Fruit fly (Drosophila melanogaster) whole organism, embryonic: ENCODE measurements around the gene CG15431.

Experiments used
- Ada2b ChIP-seq: fragments of 200-800 bp; sonication (Bioruptor generic); IDR thresholded peaks from 2 replicates; pipeline ENCODE4 v1.3.6; 2022; ENCODE audit warnings: missing biosample characterization, missing genetic modification characterization
- Bteb2 ChIP-seq: fragments of 200-800 bp; sonication (Bioruptor generic); optimal IDR thresholded peaks from 2 replicates; lab custom pipeline; 2016; ENCODE audit warnings: missing biosample characterization, missing genetic modification characterization
- CG10543 ChIP-seq: fragments of 200-800 bp; sonication (Bioruptor generic); optimal IDR thresholded peaks from 3 replicates; lab custom pipeline; 2017; ENCODE audit warnings: missing biosample characterization, mild to moderate bottlenecking, missing genetic modification characterization, moderate library complexity
- CG11723 ChIP-seq: fragments of 200-800 bp; sonication (Bioruptor generic); optimal IDR thresholded peaks from 2 replicates; lab custom pipeline; 2017; ENCODE audit warnings: missing biosample characterization, mild to moderate bottlenecking, missing genetic modification characterization
- CG12942 ChIP-seq: fragments of 200-800 bp; sonication (Bioruptor generic); optimal IDR thresholded peaks from 3 replicates; lab custom pipeline; 2016; ENCODE audit warnings: missing biosample characterization, missing genetic modification characterization
- CG1529 ChIP-seq: fragments of 200-800 bp; sonication (Bioruptor generic); optimal IDR thresholded peaks from 3 replicates; lab custom pipeline; 2018; ENCODE audit warnings: missing biosample characterization, missing genetic modification characterization
- CG15479 ChIP-seq: fragments of 200-800 bp; sonication (Bioruptor generic); optimal IDR thresholded peaks from 3 replicates; lab custom pipeline; 2019; ENCODE audit warnings: missing biosample characterization, mild to moderate bottlenecking, missing genetic modification characterization, moderate library complexity
- CG15601 ChIP-seq: fragments of 200-800 bp; sonication (Bioruptor generic); optimal IDR thresholded peaks from 3 replicates; lab custom pipeline; 2019; ENCODE audit warnings: missing biosample characterization, mild to moderate bottlenecking, missing genetic modification characterization, moderate library complexity
- CG1603 ChIP-seq: fragments of 200-800 bp; sonication (Bioruptor generic); optimal IDR thresholded peaks from 2 replicates; lab custom pipeline; 2019; ENCODE audit warnings: missing biosample characterization, mild to moderate bottlenecking, missing genetic modification characterization, moderate library complexity
- CG17186 ChIP-seq: fragments of 200-800 bp; sonication (Bioruptor generic); optimal IDR thresholded peaks from 3 replicates; lab custom pipeline; 2017; ENCODE audit warnings: missing biosample characterization, missing genetic modification reagents, missing genetic modification characterization
- CG17829 ChIP-seq: fragments of 200-800 bp; optimal IDR thresholded peaks from 2 replicates; lab custom pipeline; 2019; ENCODE audit warnings: missing biosample characterization, mild to moderate bottlenecking, missing genetic modification characterization, moderate library complexity
- CG18262 ChIP-seq: fragments of 200-800 bp; optimal IDR thresholded peaks from 3 replicates; lab custom pipeline; 2019; ENCODE audit warnings: missing biosample characterization, mild to moderate bottlenecking, missing genetic modification characterization, moderate library complexity
- CG2202 ChIP-seq: fragments of 200-800 bp; sonication (Bioruptor generic); optimal IDR thresholded peaks from 2 replicates; lab custom pipeline; 2018; ENCODE audit warnings: missing biosample characterization, mild to moderate bottlenecking, missing genetic modification characterization
- CG2678 ChIP-seq: fragments of 200-800 bp; sonication (Bioruptor generic); optimal IDR thresholded peaks from 3 replicates; lab custom pipeline; 2019; ENCODE audit warnings: missing biosample characterization, mild to moderate bottlenecking, missing genetic modification characterization, moderate library complexity
- CG2889 ChIP-seq: fragments of 200-800 bp; sonication (Bioruptor generic); IDR thresholded peaks from 3 replicates; pipeline ENCODE4 v1.3.6; 2022; ENCODE audit warnings: missing biosample characterization, missing genetic modification characterization
- CG30403 ChIP-seq: fragments of 200-800 bp; sonication (Bioruptor generic); optimal IDR thresholded peaks from 3 replicates; lab custom pipeline; 2016; ENCODE audit warnings: missing biosample characterization, missing genetic modification characterization
- CG34224 ChIP-seq: fragments of 200-800 bp; sonication (Bioruptor generic); IDR thresholded peaks from 3 replicates; pipeline ENCODE4 v1.3.6; 2022; ENCODE audit warnings: missing biosample characterization, missing genetic modification characterization; ENCODE audit not compliant: partially characterized antibody
- CG4707 ChIP-seq: fragments of 200-800 bp; sonication (Bioruptor generic); optimal IDR thresholded peaks from 2 replicates; lab custom pipeline; 2018; ENCODE audit warnings: missing biosample characterization, mild to moderate bottlenecking, missing genetic modification characterization, moderate library complexity
- CG7987 ChIP-seq: fragments of 200-800 bp; sonication (Bioruptor generic); optimal IDR thresholded peaks from 2 replicates; lab custom pipeline; 2018; ENCODE audit warnings: missing biosample characterization, mild to moderate bottlenecking, missing genetic modification characterization, moderate library complexity
- Doc3 ChIP-seq: fragments of 200-800 bp; sonication (Bioruptor generic); IDR thresholded peaks from 3 replicates; pipeline ENCODE4 v1.3.6; 2022; ENCODE audit warnings: missing biosample characterization, missing genetic modification characterization; ENCODE audit not compliant: partially characterized antibody
- E2f2 ChIP-seq: fragments of 200-800 bp; sonication (Bioruptor generic); IDR thresholded peaks from 2 replicates; pipeline ENCODE4 v1.3.6; 2022; ENCODE audit warnings: missing biosample characterization, missing genetic modification characterization
- Hand ChIP-seq: fragments of 200-800 bp; sonication (Bioruptor generic); optimal IDR thresholded peaks from 2 replicates; lab custom pipeline; 2017; ENCODE audit warnings: mild to moderate bottlenecking, missing biosample characterization, missing genetic modification reagents, missing genetic modification characterization
- HmgZ ChIP-seq: fragments of 200-800 bp; sonication (Bioruptor generic); optimal IDR thresholded peaks from 2 replicates; lab custom pipeline; 2018; ENCODE audit warnings: missing biosample characterization, mild to moderate bottlenecking, missing genetic modification characterization
- Hmr ChIP-seq: fragments of 200-800 bp; sonication (Bioruptor generic); optimal IDR thresholded peaks from 3 replicates; lab custom pipeline; 2017; ENCODE audit warnings: mild to moderate bottlenecking, missing biosample characterization, missing genetic modification reagents, missing genetic modification characterization
- Lpt ChIP-seq: fragments of >200 bp; optimal IDR thresholded peaks from 2 replicates; lab custom pipeline; 2018; ENCODE audit warnings: missing biosample characterization, missing genetic modification characterization
- MBD-R2 ChIP-seq: fragments of 200-800 bp; sonication (Bioruptor generic); IDR thresholded peaks from 2 replicates; pipeline ENCODE4 v1.3.6; 2022; ENCODE audit warnings: missing biosample characterization, missing genetic modification characterization
- Mes4 ChIP-seq: fragments of 200-800 bp; sonication (Bioruptor generic); optimal IDR thresholded peaks from 2 replicates; lab custom pipeline; 2016; ENCODE audit warnings: missing biosample characterization, missing genetic modification characterization
- Oaz ChIP-seq: fragments of 200-800 bp; sonication (Bioruptor generic); IDR thresholded peaks from 2 replicates; pipeline ENCODE4 v1.3.6; 2022; ENCODE audit warnings: missing biosample characterization, missing genetic modification characterization
- Side ChIP-seq: fragments of 200-800 bp; sonication (Bioruptor generic); optimal IDR thresholded peaks from 2 replicates; lab custom pipeline; 2016; ENCODE audit warnings: missing biosample characterization, missing genetic modification characterization
- Sox100B ChIP-seq: fragments of 200-800 bp; sonication (Bioruptor generic); optimal IDR thresholded peaks from 3 replicates; lab custom pipeline; 2018; ENCODE audit warnings: missing biosample characterization, mild to moderate bottlenecking, missing genetic modification characterization
- amos ChIP-seq: fragments of 200-800 bp; sonication (Bioruptor generic); IDR thresholded peaks from 2 replicates; pipeline ENCODE4 v1.3.6; 2022; ENCODE audit warnings: missing biosample characterization, missing genetic modification characterization; ENCODE audit not compliant: partially characterized antibody
- ara ChIP-seq: fragments of 200-800 bp; sonication (Bioruptor generic); IDR thresholded peaks from 2 replicates; pipeline ENCODE4 v1.3.6; 2022; ENCODE audit warnings: missing biosample characterization, missing genetic modification characterization
- ato ChIP-seq: fragments of 200-800 bp; sonication (Bioruptor generic); IDR thresholded peaks from 2 replicates; pipeline ENCODE4 v1.3.6; 2022; ENCODE audit warnings: missing biosample characterization, missing genetic modification characterization; ENCODE audit not compliant: partially characterized antibody
- br ChIP-seq: fragments of >200 bp; optimal IDR thresholded peaks from 2 replicates; lab custom pipeline; 2017
- dmrt99B ChIP-seq: fragments of 200-800 bp; sonication (Bioruptor generic); optimal IDR thresholded peaks from 2 replicates; lab custom pipeline; 2018; ENCODE audit warnings: missing biosample characterization, mild to moderate bottlenecking, missing genetic modification characterization, moderate library complexity
- gem ChIP-seq: fragments of 200-800 bp; sonication (Bioruptor generic); optimal IDR thresholded peaks from 2 replicates; lab custom pipeline; 2019; ENCODE audit warnings: missing biosample characterization, mild to moderate bottlenecking, missing genetic modification characterization, moderate library complexity
- jing ChIP-seq: fragments of 200-800 bp; sonication (Bioruptor generic); optimal IDR thresholded peaks from 2 replicates; lab custom pipeline; 2018; ENCODE audit warnings: missing biosample characterization, mild to moderate bottlenecking, missing genetic modification characterization
- knrl ChIP-seq: fragments of 200-800 bp; sonication (Bioruptor generic); IDR thresholded peaks from 3 replicates; pipeline ENCODE4 v1.3.6; 2022; ENCODE audit warnings: missing biosample characterization, missing genetic modification characterization; ENCODE audit not compliant: partially characterized antibody
- nerfin-2 ChIP-seq: fragments of 200-800 bp; sonication (Bioruptor generic); IDR thresholded peaks from 2 replicates; pipeline ENCODE4 v1.3.6; 2022; ENCODE audit warnings: missing biosample characterization, missing genetic modification characterization; ENCODE audit not compliant: partially characterized antibody
- peb ChIP-seq: fragments of 200-800 bp; sonication (Bioruptor generic); IDR thresholded peaks from 2 replicates; pipeline ENCODE4 v1.3.6; 2022; ENCODE audit warnings: missing biosample characterization, missing genetic modification characterization
- rib ChIP-seq: fragments of 200-800 bp; sonication (Bioruptor generic); IDR thresholded peaks from 2 replicates; pipeline ENCODE4 v1.3.6; 2022; ENCODE audit warnings: missing biosample characterization, missing genetic modification characterization
- shn ChIP-seq: fragments of 200-800 bp; sonication (Bioruptor generic); optimal IDR thresholded peaks from 3 replicates; lab custom pipeline; 2016; ENCODE audit warnings: missing biosample characterization, missing genetic modification characterization
- sima ChIP-seq: fragments of 200-800 bp; sonication (Bioruptor generic); optimal IDR thresholded peaks from 2 replicates; lab custom pipeline; 2016; ENCODE audit warnings: missing biosample characterization, missing genetic modification characterization
- sna ChIP-seq: fragments of 200-800 bp; sonication (Bioruptor generic); IDR thresholded peaks from 2 replicates; pipeline ENCODE4 v1.3.6; 2022; ENCODE audit warnings: missing biosample characterization, missing genetic modification characterization; ENCODE audit not compliant: partially characterized antibody
- so ChIP-seq: fragments of 200-800 bp; sonication (Bioruptor generic); IDR thresholded peaks from 3 replicates; pipeline ENCODE4 v1.3.6; 2022; ENCODE audit warnings: missing biosample characterization, missing genetic modification characterization
- tin ChIP-seq: fragments of 200-800 bp; sonication (Bioruptor generic); optimal IDR thresholded peaks from 3 replicates; lab custom pipeline; 2016; ENCODE audit warnings: missing biosample characterization, missing genetic modification characterization
- tna ChIP-seq: fragments of 200-800 bp; sonication (Bioruptor generic); IDR thresholded peaks from 2 replicates; pipeline ENCODE4 v1.3.6; 2022; ENCODE audit warnings: missing biosample characterization, missing genetic modification characterization; ENCODE audit not compliant: partially characterized antibody
- twi ChIP-seq: fragments of 200-800 bp; optimal IDR thresholded peaks from 2 replicates; lab custom pipeline; 2019; ENCODE audit warnings: missing biosample characterization, mild to moderate bottlenecking, missing genetic modification characterization, moderate library complexity
- zf30C ChIP-seq: fragments of 200-800 bp; sonication (Bioruptor generic); optimal IDR thresholded peaks from 3 replicates; lab custom pipeline; 2018; ENCODE audit warnings: missing biosample characterization, mild to moderate bottlenecking, missing genetic modification characterization
- zfh1 ChIP-seq: fragments of 200-800 bp; sonication (Bioruptor generic); IDR thresholded peaks from 3 replicates; pipeline ENCODE4 v1.3.6; 2022; ENCODE audit warnings: missing biosample characterization, missing genetic modification characterization

Gene CG15431

dm6 chr2L:4403013-4403604, 38.0 kb downstream of the CG15431 start, which contains the start of gene Dim1 (continued):
- no peak for TF ChIP-seq so
- no peak for TF ChIP-seq tin
- TF ChIP-seq Lpt (GFP tag; lab: Kevin White, UChicago) = no peak
- TF ChIP-seq CG17186 = peak; percentile 36
- no peak for TF ChIP-seq CG1603 (tag; lab: Kevin White, UChicago)
- no peak for TF ChIP-seq twi (tag; lab: Kevin White, UChicago)
- no peak for TF ChIP-seq CG12942 (GFP tag; lab: Kevin White, UChicago)
- TF ChIP-seq dmrt99B (tag; lab: Kevin White, UChicago) = no peak
- TF ChIP-seq CG11723 (GFP tag; lab: Kevin White, UChicago) = no peak
- peak; percentile 56 for TF ChIP-seq CG7987
- no peak for TF ChIP-seq peb (GFP tag; lab: Robert Waterston, UW)
- TF ChIP-seq Hand (GFP tag; lab: Kevin White, UChicago) = no peak
- no peak for TF ChIP-seq Ada2b (GFP tag; lab: Robert Waterston, UW)
- peak; percentile 38 for TF ChIP-seq Bteb2 (GFP tag; lab: Kevin White, UChicago)
- peak; percentile 72 for TF ChIP-seq ato
- TF ChIP-seq CG2678 (tag; lab: Kevin White, UChicago) = no peak
- no peak for TF ChIP-seq sima
- peak; percentile 6 for TF ChIP-seq CG30403 (GFP tag; lab: Kevin White, UChicago)
- TF ChIP-seq nerfin-2 (GFP tag; lab: Robert Waterston, UW) = peak; percentile 70
- TF ChIP-seq CG1529 (GFP tag; lab: Kevin White, UChicago) = no peak
- TF ChIP-seq CG10543 (GFP tag; lab: Kevin White, UChicago) = no peak
- TF ChIP-seq zfh1 (GFP tag; lab: Robert Waterston, UW) = peak; percentile 30; the same call in 1 of the 3 replicates
- no peak for TF ChIP-seq CG2202 (tag; lab: Kevin White, UChicago)
- no peak for TF ChIP-seq CG17829 (tag; lab: Kevin White, UChicago)
- TF ChIP-seq tna (GFP tag; lab: Robert Waterston, UW) = peak; percentile 78
- TF ChIP-seq Hmr (GFP tag; lab: Kevin White, UChicago) = peak; percentile 12
- no peak for TF ChIP-seq gem (tag; lab: Kevin White, UChicago)
- TF ChIP-seq jing = no peak
- TF ChIP-seq br = no peak
- TF ChIP-seq CG18262 (tag; lab: Kevin White, UChicago) = no peak
- no peak for TF ChIP-seq Oaz (GFP tag; lab: Robert Waterston, UW)
- no peak for TF ChIP-seq ara (GFP tag; lab: Robert Waterston, UW)
- TF ChIP-seq CG34224 (GFP tag; lab: Robert Waterston, UW) = peak; percentile 88
- TF ChIP-seq rib (GFP tag; lab: Robert Waterston, UW) = no peak
- TF ChIP-seq shn (GFP tag; lab: Kevin White, UChicago) = no peak
- TF ChIP-seq CG4707 = no peak
- TF ChIP-seq CG2889 (GFP tag; lab: Robert Waterston, UW) = no peak
- TF ChIP-seq E2f2 (GFP tag; lab: Robert Waterston, UW) = peak; percentile 94
- no peak for TF ChIP-seq Sox100B (GFP tag; lab: Kevin White, UChicago)
- TF ChIP-seq knrl (GFP tag; lab: Robert Waterston, UW) = peak; percentile 61
- TF ChIP-seq MBD-R2 = peak; percentile 78
- peak; percentile 64 for TF ChIP-seq Doc3 (GFP tag; lab: Robert Waterston, UW)
- TF ChIP-seq Side (GFP tag; lab: Kevin White, UChicago) = peak; percentile 25
- peak; percentile 44 for TF ChIP-seq HmgZ
- TF ChIP-seq CG15479 (GFP tag; lab: Kevin White, UChicago) = no peak
- TF ChIP-seq amos (GFP tag; lab: Robert Waterston, UW) = peak; percentile 74
- TF ChIP-seq CG15601 (tag; lab: Kevin White, UChicago) = no peak
- TF ChIP-seq sna (GFP tag; lab: Robert Waterston, UW) = peak; percentile 78
- TF ChIP-seq zf30C = no peak
- TF ChIP-seq Mes4 (GFP tag; lab: Kevin White, UChicago) = peak; percentile 4
